Fruit fly (Drosophila melanogaster): Measurements from ENCODE around the gene CG8852.

DNA sequence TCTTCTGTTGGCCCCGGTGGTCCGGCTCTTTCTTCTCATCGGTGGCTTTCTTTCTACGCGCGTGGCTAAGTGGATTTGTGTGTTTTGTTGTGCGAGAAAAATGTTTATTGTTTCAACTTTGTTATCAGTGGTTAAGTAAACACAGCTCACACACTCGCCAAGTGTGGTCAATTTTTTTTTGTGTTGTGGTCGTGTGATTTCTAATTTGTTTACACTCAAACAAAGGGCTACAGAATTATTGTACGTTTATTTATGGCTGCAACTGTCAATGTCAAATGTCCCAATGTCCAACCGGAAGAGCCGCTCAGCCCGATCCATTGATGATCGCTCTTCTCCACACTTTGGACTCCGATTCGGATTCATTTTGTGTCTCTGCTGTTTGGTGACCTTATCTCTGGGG, 45.6 kb downstream of the CG8852 start:
- no peak for TF ChIP-seq crp (GFP tag; optimal IDR thresholded peaks at IDR 0.05)
- no peak for TF ChIP-seq pita (GFP tag; optimal IDR thresholded peaks at IDR 0.05)
- no peak for TF ChIP-seq CG11696 (GFP tag; IDR thresholded peaks at IDR 0.05)
- TF ChIP-seq her (GFP tag; optimal IDR thresholded peaks at IDR 0.05) = no peak
- no peak for TF ChIP-seq CG6654 (GFP tag; optimal IDR thresholded peaks at IDR 0.05)
- TF ChIP-seq kni (GFP tag; optimal IDR thresholded peaks at IDR 0.05) = no peak
- no peak for TF ChIP-seq Xrp1 (GFP tag; IDR thresholded peaks at IDR 0.05)
- TF ChIP-seq CG11560 (tag; IDR thresholded peaks at IDR 0.05) = no peak
- TF ChIP-seq Vsx1 (GFP tag; optimal IDR thresholded peaks at IDR 0.05) = peak; percentile 0
- TF ChIP-seq dati (GFP tag; IDR thresholded peaks at IDR 0.05) = no peak
- no peak for TF ChIP-seq CG14441 (GFP tag; IDR thresholded peaks at IDR 0.05)

All from whole organism, embryonic.